Fruit fly (Drosophila melanogaster) whole organism, larva: ENCODE data around the gene dpr9.

Source experiments
- noc ChIP-seq: fragments of 200-800 bp; sonication (Bioruptor generic); optimal IDR thresholded peaks from 3 replicates; lab custom pipeline; 2019; ENCODE audit warnings: missing biosample characterization, mild to moderate bottlenecking, missing genetic modification characterization, moderate library complexity

The dpr9 gene

dm6 chr3R:15091680-15092343, 14.8 kb upstream of the dpr9 start:
- TF ChIP-seq noc (tag; lab: Kevin White, UChicago): no peak

- TF ChIP-seq noc (tag; lab: Kevin White, UChicago): no peak
Measured at dm6 chr3R:15089922-15090261, 12.9 kb upstream of the dpr9 start.

- TF ChIP-seq noc (tag; lab: Kevin White, UChicago): no peak
Measured at dm6 chr3R:15089250-15089921, 12.4 kb upstream of the dpr9 start.

dm6 chr3R:15088258-15088657, 11.3 kb upstream of the dpr9 start:
- TF ChIP-seq noc (tag; lab: Kevin White, UChicago): no peak

dm6 chr3R:15087606-15088193, 10.7 kb upstream of the dpr9 start:
- TF ChIP-seq noc (tag; lab: Kevin White, UChicago): peak; percentile 40

- no peak for TF ChIP-seq noc (tag; lab: Kevin White, UChicago)
Measured at dm6 chr3R:15087043-15087442, 10.0 kb upstream of the dpr9 start.

- no peak for TF ChIP-seq noc (tag; lab: Kevin White, UChicago)
Measured at dm6 chr3R:15084461-15085106, 7.6 kb upstream of the dpr9 start.

dm6 chr3R:15083676-15084216, 6.7 kb upstream of the dpr9 start:
- no peak for TF ChIP-seq noc (tag; lab: Kevin White, UChicago)

- TF ChIP-seq noc (tag; lab: Kevin White, UChicago): no peak
Measured at dm6 chr3R:15079185-15079584, 2.2 kb upstream of the dpr9 start, which contains the start of gene CG6974. Gene CG6974 (minus strand): TSS chr3R:15079285.

dm6 chr3R:15057214-15057613, 19.8 kb downstream of the dpr9 start:
- no peak for TF ChIP-seq noc (tag; lab: Kevin White, UChicago)

- TF ChIP-seq noc (tag; lab: Kevin White, UChicago): no peak
Measured at dm6 chr3R:15037066-15037465, 39.9 kb downstream of the dpr9 start, which contains the start of gene RpL10Aa. Gene RpL10Aa (plus strand): TSS chr3R:15037366.

- no peak for TF ChIP-seq noc (tag; lab: Kevin White, UChicago)
Measured at dm6 chr3R:15031662-15032061, 45.3 kb downstream of the dpr9 start.

dm6 chr3R:15024202-15024601, 52.8 kb downstream of the dpr9 start:
- no peak for TF ChIP-seq noc (tag; lab: Kevin White, UChicago)

- no peak for TF ChIP-seq noc (tag; lab: Kevin White, UChicago)
Measured at dm6 chr3R:15014470-15014869, 62.5 kb downstream of the dpr9 start, which contains the start of gene CG14861. Gene CG14861 (plus strand): TSS chr3R:15014770.
